Worm (Caenorhabditis elegans) whole organism, L2 larva: ENCODE results near the gene str-25.

Experiments
- elt-3 ChIP-seq: sonication (generic microtip); optimal IDR thresholded peaks from 2 replicates; lab custom pipeline; 2017; ENCODE audit warnings: missing biosample characterization, missing genetic modification characterization
- mdl-1 ChIP-seq, 2 experiments: fragments of 150-350 bp in 1 of 2; sonication (generic microtip) in 1 of 2; optimal IDR thresholded peaks; 2 replicates each; lab custom pipeline; 2017; ENCODE audit warnings: missing biosample characterization in 2 of 2, missing genetic modification characterization in 2 of 2
- ztf-11 ChIP-seq: sonication (generic microtip); optimal IDR thresholded peaks from 2 replicates; lab custom pipeline; 2017; ENCODE audit warnings: missing biosample characterization, missing genetic modification characterization

ce11 chrV:16080678-16081077 lies 34.8 kb upstream of the str-25 start:
- TF ChIP-seq elt-3 (tag; lab: Kevin White, UChicago) = no peak
- TF ChIP-seq mdl-1 (tag; optimal IDR thresholded peaks at IDR 0.05; lab: Kevin White, UChicago) = no peak
- no peak for TF ChIP-seq ztf-11
